Fruit fly (Drosophila melanogaster): ENCODE measurements around the gene Cad96Ca.

The Cad96Ca gene

dm6 chr3R:25168259-25168972 is 39.7 kb downstream of the Cad96Ca start:
- TF ChIP-seq CG16863 (GFP tag; optimal IDR thresholded peaks at IDR 0.05) (peak; percentile 11), nmo (GFP tag; optimal IDR thresholded peaks at IDR 0.05) (peak; percentile 59), pnt (GFP tag; optimal IDR thresholded peaks at IDR 0.05) (peak; percentile 20), lilli (GFP tag; optimal IDR thresholded peaks at IDR 0.05) (peak; percentile 60), CG4820 (GFP tag; optimal IDR thresholded peaks at IDR 0.05) (peak; percentile 21), CG12236 (GFP tag; optimal IDR thresholded peaks at IDR 0.05) (no peak), gro (GFP tag; optimal IDR thresholded peaks at IDR 0.05) (no peak), tna (GFP tag; IDR thresholded peaks at IDR 0.05; ENCODE audit: partially characterized antibody) (no peak), CG17385 (GFP tag; optimal IDR thresholded peaks at IDR 0.05) (peak; percentile 44), CG16815 (GFP tag; optimal IDR thresholded peaks at IDR 0.05) (peak; percentile 21), CG9727 (GFP tag; optimal IDR thresholded peaks at IDR 0.05) (peak; percentile 51), Eip74EF (GFP tag; optimal IDR thresholded peaks at IDR 0.05) (peak in 1 of 2 experiments; percentile 11), Hmr (GFP tag; optimal IDR thresholded peaks at IDR 0.05) (peak; percentile 56), zen2 (GFP tag; IDR thresholded peaks at IDR 0.05; ENCODE audit: partially characterized antibody) (no peak), CG6689 (GFP tag; IDR thresholded peaks at IDR 0.05) (peak; percentile 73), schlank (tag; optimal IDR thresholded peaks at IDR 0.05) (peak; percentile 16), Ada2b (GFP tag; IDR thresholded peaks at IDR 0.05) (peak; percentile 32; the same call in 1 of the 2 replicates), slp2 (GFP tag; optimal IDR thresholded peaks at IDR 0.05) (peak; percentile 21), crp (GFP tag; optimal IDR thresholded peaks at IDR 0.05) (no peak), CG15073 (GFP tag; optimal IDR thresholded peaks at IDR 0.05) (no peak), CG14710 (tag; optimal IDR thresholded peaks at IDR 0.05) (peak; percentile 30), CG12659 (GFP tag; optimal IDR thresholded peaks at IDR 0.05) (peak; percentile 19), CG10267 (tag; optimal IDR thresholded peaks at IDR 0.05) (peak; percentile 27), CG8765 (GFP tag; IDR thresholded peaks at IDR 0.05) (no peak), Atf-2 (GFP tag; optimal IDR thresholded peaks at IDR 0.05) (peak; percentile 19), CG34376 (GFP tag; optimal IDR thresholded peaks at IDR 0.05) (peak; percentile 41), Dfd (GFP tag; optimal IDR thresholded peaks at IDR 0.05) (no peak), Elba2 (GFP tag; optimal IDR thresholded peaks at IDR 0.05) (no peak), kay (GFP tag; optimal IDR thresholded peaks at IDR 0.05) (peak; percentile 14), dysf (GFP tag; IDR thresholded peaks at IDR 0.05) (peak; percentile 47; the same call in 1 of the 3 replicates), CG10543 (GFP tag; optimal IDR thresholded peaks at IDR 0.05) (no peak), sisA (GFP tag; IDR thresholded peaks at IDR 0.05) (peak; percentile 45; the same call in 1 of the 2 replicates), D19A (tag; optimal IDR thresholded peaks at IDR 0.05) (peak; percentile 30), cato (GFP tag; optimal IDR thresholded peaks at IDR 0.05; ENCODE audit: borderline replicate concordance) (no peak), crol (GFP tag; IDR thresholded peaks at IDR 0.05) (0 out of 2 replicates have a peak, but pooled peaks have one; percentile 1), Dip3 (GFP tag; optimal IDR thresholded peaks at IDR 0.05) (peak; percentile 32), maf-S (GFP tag; optimal IDR thresholded peaks at IDR 0.05) (peak; percentile 8), jing (GFP tag; optimal IDR thresholded peaks at IDR 0.05) (peak; percentile 11), E2f2 (GFP tag; IDR thresholded peaks at IDR 0.05) (peak; percentile 21; the same call in 1 of the 2 replicates), ro (GFP tag; IDR thresholded peaks at IDR 0.05) (no peak), slbo (GFP tag; IDR thresholded peaks at IDR 0.05) (peak; percentile 51), bbx (GFP tag; IDR thresholded peaks at IDR 0.05; ENCODE audit: partially characterized antibody) (no peak), CG13287 (GFP tag; IDR thresholded peaks at IDR 0.05; ENCODE audit: partially characterized antibody) (no peak), CG4730 (GFP tag; IDR thresholded peaks at IDR 0.05) (peak; percentile 5; the same call in 1 of the 2 replicates), CG11695 (GFP tag; IDR thresholded peaks at IDR 0.05) (0 out of 3 replicates have a peak, but pooled peaks have one; percentile 39), B-H2 (GFP tag; optimal IDR thresholded peaks at IDR 0.05) (no peak), Jarid2 (GFP tag; optimal IDR thresholded peaks at IDR 0.05) (peak; percentile 5), CG6272 (GFP tag; IDR thresholded peaks at IDR 0.05) (0 out of 2 replicates have a peak, but pooled peaks have one; percentile 18), lmd (GFP tag; IDR thresholded peaks at IDR 0.05) (peak; percentile 50)
